Fruit fly (Drosophila melanogaster): ENCODE measurements around the gene MFS3.

DNA sequence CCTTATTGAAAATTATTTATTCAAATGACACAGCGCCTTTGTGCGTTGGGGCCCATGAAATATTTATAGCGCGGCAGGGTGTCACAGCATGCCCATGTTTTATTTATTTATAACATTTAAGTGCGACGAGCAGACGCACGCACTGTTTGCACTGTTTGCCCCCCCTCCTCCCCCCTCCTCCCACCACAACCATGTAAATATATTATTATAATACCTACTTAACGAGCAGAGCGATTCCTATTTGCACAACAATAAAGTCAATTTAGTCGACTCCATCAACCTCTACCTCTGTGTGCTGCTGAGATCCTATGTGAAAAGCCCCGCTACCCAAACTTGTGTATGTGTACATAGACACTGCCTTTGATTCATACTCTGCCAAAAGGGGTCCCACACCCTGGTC, 48.3 kb upstream of the MFS3 start:
- TF ChIP-seq CG7045 (GFP tag; optimal IDR thresholded peaks at IDR 0.05), result no peak
- TF ChIP-seq CG33017 (tag; optimal IDR thresholded peaks at IDR 0.05), result no peak
- TF ChIP-seq kay (GFP tag; ENCODE audit: borderline replicate concordance), result no peak
- no peak for TF ChIP-seq CG5204 (GFP tag; optimal IDR thresholded peaks at IDR 0.05)
- TF ChIP-seq cic (GFP tag; optimal IDR thresholded peaks at IDR 0.05), result no peak
- TF ChIP-seq cnc (optimal IDR thresholded peaks at IDR 0.05), result no peak
- no peak for TF ChIP-seq CG7101 (tag; optimal IDR thresholded peaks at IDR 0.05)
- TF ChIP-seq CG14711 (tag; optimal IDR thresholded peaks at IDR 0.05), result no peak
- TF ChIP-seq tj (GFP tag; optimal IDR thresholded peaks at IDR 0.05), result no peak
- no peak for TF ChIP-seq CG12768 (GFP tag; optimal IDR thresholded peaks at IDR 0.05)
- no peak for TF ChIP-seq Clk (GFP tag; optimal IDR thresholded peaks at IDR 0.05)
- TF ChIP-seq pad (GFP tag; optimal IDR thresholded peaks at IDR 0.05), result no peak
- no peak for TF ChIP-seq bab1 (GFP tag; optimal IDR thresholded peaks at IDR 0.05)
